Worm (Caenorhabditis elegans) whole organism, late embryonic: Measurements from ENCODE around the gene T25B9.9.

Experiments
- F13H6.1 ChIP-seq: sonication (generic microtip); optimal IDR thresholded peaks from 2 replicates; lab custom pipeline; 2016; ENCODE audit warnings: missing genetic modification characterization, missing compliant biosample characterization
- T23F11.4 ChIP-seq: fragments of 200-800 bp; sonication (Bioruptor generic); optimal IDR thresholded peaks from 2 replicates; lab custom pipeline; 2018; ENCODE audit warnings: mild to moderate bottlenecking, missing genetic modification characterization, missing compliant biosample characterization
- Y22D7AL.16 ChIP-seq: sonication (generic microtip); optimal IDR thresholded peaks from 2 replicates; lab custom pipeline; 2016; ENCODE audit warnings: missing genetic modification characterization, missing compliant biosample characterization
- ahr-1 ChIP-seq: sonication (generic microtip); optimal IDR thresholded peaks from 2 replicates; lab custom pipeline; 2016; ENCODE audit warnings: missing genetic modification characterization, missing compliant biosample characterization
- ceh-22 ChIP-seq: sonication (generic microtip); optimal IDR thresholded peaks from 2 replicates; lab custom pipeline; 2017; ENCODE audit warnings: missing biosample characterization, missing genetic modification characterization
- che-1 ChIP-seq: sonication (generic microtip); optimal IDR thresholded peaks from 2 replicates; lab custom pipeline; 2016; ENCODE audit warnings: mild to moderate bottlenecking, missing genetic modification characterization, missing compliant biosample characterization
- dmd-4 ChIP-seq: sonication (generic microtip); optimal IDR thresholded peaks from 2 replicates; lab custom pipeline; 2016; ENCODE audit warnings: borderline replicate concordance, missing genetic modification characterization, missing compliant biosample characterization
- dve-1 ChIP-seq: sonication (generic microtip); optimal IDR thresholded peaks from 2 replicates; lab custom pipeline; 2017; ENCODE audit warnings: antibody characterized with exemption, mild to moderate bottlenecking, missing genetic modification characterization, missing compliant biosample characterization
- elt-2 ChIP-seq: sonication (generic microtip); optimal IDR thresholded peaks from 2 replicates; lab custom pipeline; 2016; ENCODE audit warnings: missing genetic modification reagents, missing genetic modification characterization, missing compliant biosample characterization
- fax-1 ChIP-seq: sonication (generic microtip); optimal IDR thresholded peaks from 2 replicates; lab custom pipeline; 2016; ENCODE audit warnings: missing genotype, missing genetic modification characterization, missing compliant biosample characterization
- fkh-6 ChIP-seq: sonication (generic microtip); optimal IDR thresholded peaks from 2 replicates; lab custom pipeline; 2016; ENCODE audit warnings: missing genetic modification characterization, missing compliant biosample characterization
- hlh-15 ChIP-seq: sonication (generic microtip); optimal IDR thresholded peaks from 2 replicates; lab custom pipeline; 2016; ENCODE audit warnings: missing genetic modification characterization, missing compliant biosample characterization
- hlh-30 ChIP-seq: sonication (generic microtip); optimal IDR thresholded peaks from 2 replicates; lab custom pipeline; 2017; ENCODE audit warnings: antibody characterized with exemption, missing genetic modification characterization, missing compliant biosample characterization; ENCODE audit not compliant: insufficient read depth
- hlh-8 ChIP-seq: sonication (generic microtip); optimal IDR thresholded peaks from 2 replicates; lab custom pipeline; 2016; ENCODE audit warnings: missing genotype, missing genetic modification characterization, missing compliant biosample characterization
- lim-6 ChIP-seq: sonication (generic microtip); optimal IDR thresholded peaks from 2 replicates; lab custom pipeline; 2016; ENCODE audit warnings: missing genetic modification characterization, missing compliant biosample characterization
- mec-3 ChIP-seq: sonication (generic microtip); optimal IDR thresholded peaks from 2 replicates; lab custom pipeline; 2016; ENCODE audit warnings: borderline replicate concordance, missing genetic modification characterization, missing compliant biosample characterization
- nfya-1 ChIP-seq: sonication (generic microtip); optimal IDR thresholded peaks from 2 replicates; lab custom pipeline; 2017; ENCODE audit warnings: missing genetic modification characterization, mild to moderate bottlenecking, missing compliant biosample characterization, antibody characterized with exemption, moderate library complexity
- nhr-11 ChIP-seq: fragments of 150-350 bp; optimal IDR thresholded peaks from 2 replicates; lab custom pipeline; 2014; ENCODE audit warnings: missing biosample characterization, missing genetic modification characterization
- nhr-232 ChIP-seq: sonication (generic microtip); optimal IDR thresholded peaks from 2 replicates; lab custom pipeline; 2016; ENCODE audit warnings: missing genetic modification characterization, missing compliant biosample characterization
- odd-2 ChIP-seq: sonication (generic microtip); optimal IDR thresholded peaks from 2 replicates; lab custom pipeline; 2017; ENCODE audit warnings: antibody characterized with exemption, mild to moderate bottlenecking, missing genetic modification characterization, missing compliant biosample characterization
- pax-1 ChIP-seq: fragments of 150-350 bp; optimal IDR thresholded peaks from 2 replicates; lab custom pipeline; 2014; ENCODE audit warnings: missing biosample characterization, missing genetic modification characterization
- pha-2 ChIP-seq: sonication (generic microtip); optimal IDR thresholded peaks from 2 replicates; lab custom pipeline; 2017; ENCODE audit warnings: mild to moderate bottlenecking, missing genetic modification characterization, missing compliant biosample characterization
- pha-4 ChIP-seq: fragments of 150-350 bp; optimal IDR thresholded peaks from 2 replicates; lab custom pipeline; 2018; ENCODE audit warnings: missing biosample characterization, missing genetic modification reagents, missing genetic modification characterization
- pqm-1 ChIP-seq: sonication (generic microtip); optimal IDR thresholded peaks from 2 replicates; lab custom pipeline; 2016; ENCODE audit warnings: missing genetic modification characterization, missing compliant biosample characterization
- rnt-1 ChIP-seq: sonication (generic microtip); optimal IDR thresholded peaks from 2 replicates; lab custom pipeline; 2016; ENCODE audit warnings: missing genetic modification characterization, missing compliant biosample characterization
- sdc-2 ChIP-seq: sonication (generic microtip); optimal IDR thresholded peaks from 2 replicates; lab custom pipeline; 2016; ENCODE audit warnings: missing genotype, missing genetic modification characterization, missing compliant biosample characterization
- unc-3 ChIP-seq, 2 experiments: fragments of 200-800 bp in 1 of 2; sonication (Bioruptor generic) in 1 of 2; sonication (generic microtip) in 1 of 2; conservative IDR thresholded peaks in 1 of 2; optimal IDR thresholded peaks in 1 of 2; 2 replicates each; pipeline versions ENCODE4 v1.3.6 to Lab custom; 2016 to 2022; ENCODE audit warnings: missing compliant biosample characterization in 2 of 2, missing genetic modification characterization in 2 of 2, missing genetic modification reagents in 1 of 2
- unc-42 ChIP-seq: sonication (generic microtip); optimal IDR thresholded peaks from 2 replicates; lab custom pipeline; 2016; ENCODE audit warnings: missing genotype, missing genetic modification characterization, missing compliant biosample characterization
- unc-55 ChIP-seq: sonication (generic microtip); optimal IDR thresholded peaks from 2 replicates; lab custom pipeline; 2017; ENCODE audit warnings: missing biosample characterization, missing genetic modification reagents, missing genetic modification characterization
- unc-86 ChIP-seq: sonication (generic microtip); optimal IDR thresholded peaks from 2 replicates; lab custom pipeline; 2016; ENCODE audit warnings: missing genetic modification characterization, missing compliant biosample characterization
- ztf-16 ChIP-seq: sonication (generic microtip); optimal IDR thresholded peaks from 2 replicates; lab custom pipeline; 2017; ENCODE audit warnings: missing genetic modification characterization, missing compliant biosample characterization

T25B9.9 gene

ce11 chrIV:10777600-10777999 lies 8.1 kb downstream of the T25B9.9 start:
- TF ChIP-seq pqm-1 (tag; lab: Kevin White, UChicago) (no peak), pha-4 (tag; lab: Kevin White, UChicago) (no peak), elt-2 (tag; lab: Kevin White, UChicago) (peak; percentile 89)

ce11 chrIV:10778582-10778981 lies 9.1 kb downstream of the T25B9.9 start:
- TF ChIP-seq F13H6.1 (tag; lab: Kevin White, UChicago), result no peak
- TF ChIP-seq dmd-4 (tag; lab: Kevin White, UChicago), result no peak
- no peak for TF ChIP-seq fax-1
- no peak for TF ChIP-seq ceh-22

ce11 chrIV:10779328-10779727 lies 9.9 kb downstream of the T25B9.9 start:
- TF ChIP-seq nhr-232 (tag; lab: Kevin White, UChicago) (no peak), Y22D7AL.16 (no peak), pha-4 (tag; lab: Kevin White, UChicago) (no peak), ztf-16 (no peak), pax-1 (tag; lab: Kevin White, UChicago) (no peak), fax-1 (no peak), nhr-11 (tag; lab: Kevin White, UChicago) (no peak), fkh-6 (tag; lab: Kevin White, UChicago) (no peak)
- TF ChIP-seq, all 69 proteins: peak for 0

ce11 chrIV:10780583-10780982 lies 11.1 kb downstream of the T25B9.9 start, which contains the start of gene swt-3:
TSS of gene swt-3 (minus strand) at chrIV:10780683.
- TF ChIP-seq pax-1 (tag; lab: Kevin White, UChicago), result no peak
- TF ChIP-seq dve-1 (tag; lab: Kevin White, UChicago), result no peak
- TF ChIP-seq lim-6 (tag; lab: Kevin White, UChicago), result no peak
- no peak for TF ChIP-seq unc-55 (GFP tag; lab: Kevin White, UChicago)
- TF ChIP-seq pha-4 (tag; lab: Kevin White, UChicago), result no peak
- TF ChIP-seq hlh-30 (tag; lab: Kevin White, UChicago), result no peak
- TF ChIP-seq nfya-1 (tag; lab: Kevin White, UChicago), result no peak
- TF ChIP-seq sdc-2 (tag; lab: Kevin White, UChicago), result no peak
- TF ChIP-seq nhr-232 (tag; lab: Kevin White, UChicago), result no peak
- no peak for TF ChIP-seq ahr-1
- TF ChIP-seq che-1 (tag; lab: Kevin White, UChicago), result no peak
- no peak for TF ChIP-seq fax-1
- TF ChIP-seq hlh-15 (tag; lab: Kevin White, UChicago), result no peak
- no peak for TF ChIP-seq hlh-8

ce11 chrIV:10781346-10781745 lies 11.9 kb downstream of the T25B9.9 start:
- no peak for TF ChIP-seq odd-2 (tag; lab: Kevin White, UChicago)
- no peak for TF ChIP-seq nfya-1 (tag; lab: Kevin White, UChicago)
- TF ChIP-seq ztf-16, result no peak
- no peak for TF ChIP-seq T23F11.4 (GFP tag; lab: Kevin White, UChicago)

- TF ChIP-seq ceh-22 (no peak), unc-42 (tag; lab: Kevin White, UChicago) (no peak), unc-86 (tag; lab: Kevin White, UChicago) (no peak)
Observed at ce11 chrIV:10782014-10782413, 12.6 kb downstream of the T25B9.9 start.

- no peak for TF ChIP-seq rnt-1 (tag; lab: Kevin White, UChicago)
- TF ChIP-seq elt-2 (tag; lab: Kevin White, UChicago), result peak; percentile 84
- TF ChIP-seq Y22D7AL.16, result no peak
- no peak for TF ChIP-seq unc-3 (GFP tag; conservative IDR thresholded peaks at IDR 0.05; lab: Robert Waterston, UW)
- TF ChIP-seq unc-3 (tag; optimal IDR thresholded peaks at IDR 0.05; lab: Kevin White, UChicago), result no peak
- TF ChIP-seq pha-2 (tag; lab: Kevin White, UChicago), result no peak
- TF ChIP-seq mec-3, result no peak
Observed at ce11 chrIV:10784085-10784484, 14.6 kb downstream of the T25B9.9 start.
